Fruit fly (Drosophila melanogaster) whole organism, embryonic: Measurements from ENCODE around the gene Lrch.
A peak's percentile ranks its signal among the peaks of the same experiment; 100 is the strongest.

Experiments used
- Atf6 ChIP-seq: fragments of 200-800 bp; sonication (Bioruptor generic); IDR thresholded peaks from 2 replicates; pipeline ENCODE4 v1.3.6; 2022; ENCODE audit warnings: missing biosample characterization, missing genetic modification characterization
- Awh ChIP-seq: fragments of 200-800 bp; sonication (Bioruptor generic); IDR thresholded peaks from 2 replicates; pipeline ENCODE4, ENCODE4 v1.3.6; 2022; ENCODE audit warnings: missing biosample characterization, missing genetic modification characterization
- Bdp1 ChIP-seq: fragments of 200-800 bp; sonication (Bioruptor generic); optimal IDR thresholded peaks from 3 replicates; lab custom pipeline; 2016; ENCODE audit warnings: missing biosample characterization, missing genetic modification characterization
- CG11723 ChIP-seq: fragments of 200-800 bp; sonication (Bioruptor generic); optimal IDR thresholded peaks from 2 replicates; lab custom pipeline; 2017; ENCODE audit warnings: missing biosample characterization, mild to moderate bottlenecking, missing genetic modification characterization
- CG12071 ChIP-seq: fragments of 200-800 bp; sonication (Bioruptor generic); optimal IDR thresholded peaks from 3 replicates; lab custom pipeline; 2018; ENCODE audit warnings: missing biosample characterization, mild to moderate bottlenecking, missing genetic modification characterization
- CG1233 ChIP-seq: fragments of 200-800 bp; sonication (Bioruptor generic); optimal IDR thresholded peaks from 4 replicates; lab custom pipeline; 2018; ENCODE audit warnings: missing biosample characterization, mild to moderate bottlenecking, missing genetic modification characterization
- CG1603 ChIP-seq: fragments of 200-800 bp; sonication (Bioruptor generic); optimal IDR thresholded peaks from 2 replicates; lab custom pipeline; 2019; ENCODE audit warnings: missing biosample characterization, mild to moderate bottlenecking, missing genetic modification characterization, moderate library complexity
- CG17385 ChIP-seq: fragments of 200-800 bp; sonication (Bioruptor generic); optimal IDR thresholded peaks from 3 replicates; lab custom pipeline; 2018; ENCODE audit warnings: missing biosample characterization, mild to moderate bottlenecking, missing genetic modification characterization
- CG17612 ChIP-seq: fragments of 200-800 bp; sonication (Bioruptor generic); IDR thresholded peaks from 2 replicates; pipeline ENCODE4 v1.3.6; 2022; ENCODE audit warnings: missing biosample characterization, missing genetic modification characterization
- CG17829 ChIP-seq: fragments of 200-800 bp; optimal IDR thresholded peaks from 2 replicates; lab custom pipeline; 2019; ENCODE audit warnings: missing biosample characterization, mild to moderate bottlenecking, missing genetic modification characterization, moderate library complexity
- CG2120 ChIP-seq: fragments of 200-800 bp; sonication (Bioruptor generic); optimal IDR thresholded peaks from 3 replicates; lab custom pipeline; 2016; ENCODE audit warnings: missing biosample characterization, missing genetic modification characterization
- CG2712 ChIP-seq: fragments of 200-800 bp; optimal IDR thresholded peaks from 3 replicates; lab custom pipeline; 2019; ENCODE audit warnings: missing biosample characterization, mild to moderate bottlenecking, missing genetic modification characterization, moderate library complexity
- CG31224 ChIP-seq: fragments of 200-800 bp; sonication (Bioruptor generic); IDR thresholded peaks from 2 replicates; pipeline ENCODE4 v1.3.6; 2022; ENCODE audit warnings: missing biosample characterization, missing genetic modification characterization
- CG31388 ChIP-seq: fragments of 200-800 bp; sonication (Bioruptor generic); optimal IDR thresholded peaks from 2 replicates; lab custom pipeline; 2016; ENCODE audit warnings: missing biosample characterization, missing genetic modification characterization
- CG34224 ChIP-seq: fragments of 200-800 bp; sonication (Bioruptor generic); IDR thresholded peaks from 3 replicates; pipeline ENCODE4 v1.3.6; 2022; ENCODE audit warnings: missing biosample characterization, missing genetic modification characterization; ENCODE audit not compliant: partially characterized antibody
- CG4617 ChIP-seq: fragments of 200-800 bp; sonication (Bioruptor generic); optimal IDR thresholded peaks from 3 replicates; lab custom pipeline; 2016; ENCODE audit warnings: missing biosample characterization, missing genetic modification characterization, borderline replicate concordance
- CG4730 ChIP-seq: fragments of 200-800 bp; sonication (Bioruptor generic); IDR thresholded peaks from 2 replicates; pipeline ENCODE4 v1.3.6; 2022; ENCODE audit warnings: missing biosample characterization, missing genetic modification characterization
- CG6175 ChIP-seq: fragments of 200-800 bp; sonication (Bioruptor generic); IDR thresholded peaks from 3 replicates; pipeline ENCODE4 v1.3.6; 2022; ENCODE audit warnings: missing biosample characterization, missing genetic modification characterization
- CG6654 ChIP-seq: fragments of 200-800 bp; sonication (Bioruptor generic); optimal IDR thresholded peaks from 2 replicates; lab custom pipeline; 2017; ENCODE audit warnings: missing biosample characterization, mild to moderate bottlenecking, missing genetic modification characterization
- CG7271 ChIP-seq: fragments of 200-800 bp; sonication (Bioruptor generic); optimal IDR thresholded peaks from 2 replicates; lab custom pipeline; 2018; ENCODE audit warnings: missing biosample characterization, mild to moderate bottlenecking, missing genetic modification characterization, moderate library complexity
- CG8924 ChIP-seq: fragments of 200-800 bp; optimal IDR thresholded peaks from 3 replicates; lab custom pipeline; 2019; ENCODE audit warnings: missing biosample characterization, mild to moderate bottlenecking, missing genetic modification characterization, moderate library complexity
- CTCF ChIP-seq: fragments of 200-800 bp; sonication (Bioruptor generic); optimal IDR thresholded peaks from 2 replicates; lab custom pipeline; 2017; ENCODE audit warnings: missing biosample characterization, mild to moderate bottlenecking, missing genetic modification characterization, moderate library complexity
- D ChIP-seq, 2 experiments: fragments of 200-800 bp in 1 of 2; fragments of >200 bp in 1 of 2; sonication (Bioruptor generic) in 1 of 2; optimal IDR thresholded peaks; 2 replicates in 1 of 2; 3 replicates in 1 of 2; lab custom pipeline; 2017; ENCODE audit warnings: mild to moderate bottlenecking in 1 of 2, missing biosample characterization in 1 of 2, missing genetic modification characterization in 1 of 2, missing genetic modification reagents in 1 of 2
- D19B ChIP-seq: fragments of 200-800 bp; sonication (Bioruptor generic); optimal IDR thresholded peaks from 2 replicates; lab custom pipeline; 2017; ENCODE audit warnings: missing biosample characterization, mild to moderate bottlenecking, missing genetic modification characterization
- Doc2 ChIP-seq: fragments of 200-800 bp; sonication (Bioruptor generic); IDR thresholded peaks from 2 replicates; pipeline ENCODE4 v1.3.6; 2022; ENCODE audit warnings: missing biosample characterization, missing genetic modification characterization
- H15 ChIP-seq: fragments of 200-800 bp; sonication (Bioruptor generic); IDR thresholded peaks from 3 replicates; pipeline ENCODE4 v1.3.6; 2022; ENCODE audit warnings: missing biosample characterization, missing genetic modification characterization
- HLHmδ ChIP-seq: fragments of 200-800 bp; sonication (Bioruptor generic); optimal IDR thresholded peaks from 2 replicates; lab custom pipeline; 2018; ENCODE audit warnings: missing biosample characterization, mild to moderate bottlenecking, missing genetic modification characterization, moderate library complexity
- HmgD ChIP-seq: fragments of 200-800 bp; sonication (Bioruptor generic); optimal IDR thresholded peaks from 3 replicates; lab custom pipeline; 2016; ENCODE audit warnings: missing biosample characterization, missing genetic modification characterization
- Hsf ChIP-seq: fragments of 200-800 bp; sonication (Bioruptor generic); optimal IDR thresholded peaks from 3 replicates; lab custom pipeline; 2016; ENCODE audit warnings: missing biosample characterization, missing genetic modification characterization
- Ssrp ChIP-seq: fragments of 200-800 bp; sonication (Bioruptor generic); optimal IDR thresholded peaks from 2 replicates; lab custom pipeline; 2018; ENCODE audit warnings: missing biosample characterization, mild to moderate bottlenecking, missing genetic modification characterization, moderate library complexity
- ato ChIP-seq: fragments of 200-800 bp; sonication (Bioruptor generic); IDR thresholded peaks from 2 replicates; pipeline ENCODE4 v1.3.6; 2022; ENCODE audit warnings: missing biosample characterization, missing genetic modification characterization; ENCODE audit not compliant: partially characterized antibody
- bcd ChIP-seq: fragments of 200-800 bp; sonication (Bioruptor generic); optimal IDR thresholded peaks from 2 replicates; lab custom pipeline; 2017; ENCODE audit warnings: missing biosample characterization, mild to moderate bottlenecking, missing genetic modification characterization
- cg ChIP-seq: fragments of 200-800 bp; sonication (Bioruptor generic); optimal IDR thresholded peaks from 3 replicates; lab custom pipeline; 2019; ENCODE audit warnings: missing biosample characterization, mild to moderate bottlenecking, missing genetic modification characterization, moderate library complexity
- ci ChIP-seq: fragments of 200-800 bp; sonication (Bioruptor generic); IDR thresholded peaks from 3 replicates; pipeline ENCODE4 v1.3.6; 2022; ENCODE audit warnings: missing biosample characterization, missing genetic modification characterization
- exex ChIP-seq: fragments of 200-800 bp; sonication (Bioruptor generic); optimal IDR thresholded peaks from 4 replicates; lab custom pipeline; 2018; ENCODE audit warnings: missing biosample characterization, mild to moderate bottlenecking, missing genetic modification characterization, moderate library complexity
- fd3F ChIP-seq: fragments of 200-800 bp; sonication (Bioruptor generic); optimal IDR thresholded peaks from 2 replicates; lab custom pipeline; 2018; ENCODE audit warnings: missing biosample characterization, mild to moderate bottlenecking, missing genetic modification characterization, moderate library complexity
- hbn ChIP-seq: fragments of 200-800 bp; sonication (Bioruptor generic); IDR thresholded peaks from 2 replicates; pipeline ENCODE4 v1.3.6; 2022; ENCODE audit warnings: missing biosample characterization, missing genetic modification characterization; ENCODE audit not compliant: partially characterized antibody
- jing ChIP-seq: fragments of 200-800 bp; sonication (Bioruptor generic); optimal IDR thresholded peaks from 2 replicates; lab custom pipeline; 2018; ENCODE audit warnings: missing biosample characterization, mild to moderate bottlenecking, missing genetic modification characterization
- ken ChIP-seq: fragments of 200-800 bp; sonication (Bioruptor generic); IDR thresholded peaks from 3 replicates; pipeline ENCODE4 v1.3.6; 2022; ENCODE audit warnings: missing biosample characterization, missing genetic modification characterization
- kni ChIP-seq: fragments of 200-800 bp; sonication (Bioruptor generic); optimal IDR thresholded peaks from 3 replicates; lab custom pipeline; 2017; ENCODE audit warnings: mild to moderate bottlenecking, missing biosample characterization, missing genetic modification reagents, missing genetic modification characterization
- knrl ChIP-seq: fragments of 200-800 bp; sonication (Bioruptor generic); IDR thresholded peaks from 3 replicates; pipeline ENCODE4 v1.3.6; 2022; ENCODE audit warnings: missing biosample characterization, missing genetic modification characterization; ENCODE audit not compliant: partially characterized antibody
- lov ChIP-seq, 2 experiments: fragments of 200-800 bp in 1 of 2; fragments of >200 bp in 1 of 2; sonication (Bioruptor generic) in 1 of 2; IDR thresholded peaks in 1 of 2; optimal IDR thresholded peaks in 1 of 2; 2 replicates in 1 of 2; 3 replicates in 1 of 2; pipeline versions ENCODE4 v1.3.6 to Lab custom; 2017 to 2022; ENCODE audit warnings: missing biosample characterization in 1 of 2, missing genetic modification characterization in 1 of 2
- maf-S ChIP-seq: fragments of 200-800 bp; sonication (Bioruptor generic); optimal IDR thresholded peaks from 2 replicates; lab custom pipeline; 2016; ENCODE audit warnings: missing biosample characterization, missing genetic modification characterization
- nerfin-2 ChIP-seq: fragments of 200-800 bp; sonication (Bioruptor generic); IDR thresholded peaks from 2 replicates; pipeline ENCODE4 v1.3.6; 2022; ENCODE audit warnings: missing biosample characterization, missing genetic modification characterization; ENCODE audit not compliant: partially characterized antibody
- otp ChIP-seq: fragments of 200-800 bp; sonication (Bioruptor generic); IDR thresholded peaks from 3 replicates; pipeline ENCODE4, ENCODE4 v1.3.6; 2022; ENCODE audit warnings: missing biosample characterization, missing genetic modification characterization
- pan ChIP-seq, 4 experiments: fragments of >200 bp in 3 of 4; fragments of 200-800 bp in 1 of 4; sonication (Bioruptor generic) in 1 of 4; optimal IDR thresholded peaks in 3 of 4; IDR thresholded peaks in 1 of 4; 2 replicates each; pipeline versions ENCODE4 v1.3.6 to Lab custom; 2017 to 2022; ENCODE audit warnings: missing biosample characterization in 2 of 4, missing genetic modification characterization in 2 of 4, mixed read lengths in 1 of 4
- pfk ChIP-seq: fragments of 200-800 bp; sonication (Bioruptor generic); optimal IDR thresholded peaks from 2 replicates; lab custom pipeline; 2018; ENCODE audit warnings: missing biosample characterization, mild to moderate bottlenecking, missing genetic modification characterization, moderate library complexity
- prd ChIP-seq, 3 experiments: fragments of >200 bp in 2 of 3; fragments of 200-800 bp in 1 of 3; sonication (Bioruptor generic) in 1 of 3; optimal IDR thresholded peaks in 2 of 3; IDR thresholded peaks in 1 of 3; 2 replicates in 2 of 3; 3 replicates in 1 of 3; pipeline versions ENCODE4 v1.3.6 to Lab custom; 2017 to 2022; ENCODE audit warnings: missing biosample characterization in 1 of 3, missing genetic modification characterization in 1 of 3
- tap ChIP-seq: fragments of 200-800 bp; optimal IDR thresholded peaks from 3 replicates; lab custom pipeline; 2019; ENCODE audit warnings: missing biosample characterization, mild to moderate bottlenecking, missing genetic modification characterization, moderate library complexity
- tup ChIP-seq: fragments of 200-800 bp; sonication (Bioruptor generic); optimal IDR thresholded peaks from 2 replicates; lab custom pipeline; 2016; ENCODE audit warnings: missing biosample characterization, mild to moderate bottlenecking, missing genetic modification characterization, moderate library complexity

Gene Lrch

DNA sequence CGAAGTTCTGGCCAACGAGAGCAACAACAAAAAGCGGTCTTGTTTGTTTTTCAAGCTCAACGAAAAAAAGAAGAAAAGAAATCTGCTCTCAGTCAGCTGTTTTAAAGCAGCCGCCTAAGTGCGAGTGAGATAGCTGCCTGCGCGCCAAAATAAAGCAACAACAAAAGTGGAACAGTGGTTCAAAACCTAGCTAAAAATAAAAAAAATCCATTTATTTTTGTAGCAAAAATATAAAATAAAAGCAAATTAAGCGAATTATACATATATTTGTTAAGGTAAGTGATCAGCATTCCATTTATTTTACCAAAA is 1.3 kb upstream of the Lrch start (continued):
- TF ChIP-seq CG1603 (tag; lab: Kevin White, UChicago) = no peak
- TF ChIP-seq Ssrp (tag; lab: Kevin White, UChicago) = no peak
- no peak for TF ChIP-seq maf-S (GFP tag; lab: Kevin White, UChicago)
- no peak for TF ChIP-seq CG2712 (tag; lab: Kevin White, UChicago)
- peak; percentile 4 for TF ChIP-seq bcd (GFP tag; lab: Kevin White, UChicago)
- TF ChIP-seq CG7271 (tag; lab: Kevin White, UChicago) = no peak
- TF ChIP-seq ken (GFP tag; lab: Robert Waterston, UW) = no peak
- no peak for TF ChIP-seq otp
- no peak for TF ChIP-seq Hsf
- TF ChIP-seq Doc2 (GFP tag; lab: Robert Waterston, UW) = no peak
- TF ChIP-seq hbn (GFP tag; lab: Robert Waterston, UW) = no peak
- no peak for TF ChIP-seq Awh (GFP tag; lab: Robert Waterston, UW)
- TF ChIP-seq HLHmδ = no peak
- no peak for TF ChIP-seq D19B
- no peak for TF ChIP-seq CG11723 (GFP tag; lab: Kevin White, UChicago)
- no peak for TF ChIP-seq pan (optimal IDR thresholded peaks at IDR 0.05; lab: Kevin White, UChicago)
- peak in 1 of 2 experiments; percentile 33 for TF ChIP-seq pan (GFP tag; optimal IDR thresholded peaks at IDR 0.05 in 1 of 2, IDR thresholded peaks at IDR 0.05 in 1 of 2)
- no peak for TF ChIP-seq prd (optimal IDR thresholded peaks at IDR 0.05; lab: Kevin White, UChicago)
- no peak for TF ChIP-seq prd (GFP tag; IDR thresholded peaks at IDR 0.05; lab: Robert Waterston, UW)
- TF ChIP-seq fd3F (GFP tag; lab: Kevin White, UChicago) = no peak
- TF ChIP-seq ci (GFP tag; lab: Robert Waterston, UW) = no peak; the same call in 2 of the 3 replicates
- no peak for TF ChIP-seq CG4617 (GFP tag; lab: Kevin White, UChicago)
- no peak for TF ChIP-seq CTCF (GFP tag; lab: Kevin White, UChicago)
- TF ChIP-seq nerfin-2 (GFP tag; lab: Robert Waterston, UW) = no peak
- no peak for TF ChIP-seq tup
- no peak for TF ChIP-seq CG6654 (GFP tag; lab: Kevin White, UChicago)
- no peak for TF ChIP-seq CG17612
- TF ChIP-seq cg = no peak
- no peak for TF ChIP-seq H15 (GFP tag; lab: Robert Waterston, UW)
- TF ChIP-seq Bdp1 (GFP tag; lab: Kevin White, UChicago) = no peak
- no peak for TF ChIP-seq CG4730 (GFP tag; lab: Robert Waterston, UW)
- TF ChIP-seq CG8924 (tag; lab: Kevin White, UChicago) = no peak
- TF ChIP-seq ato (GFP tag; lab: Robert Waterston, UW) = no peak
- TF ChIP-seq pfk = no peak
- no peak for TF ChIP-seq jing
- TF ChIP-seq knrl = no peak
- TF ChIP-seq Atf6 (GFP tag; lab: Robert Waterston, UW) = no peak
- TF ChIP-seq lov (optimal IDR thresholded peaks at IDR 0.05; lab: Kevin White, UChicago) = no peak
- no peak for TF ChIP-seq lov (GFP tag; IDR thresholded peaks at IDR 0.05; lab: Robert Waterston, UW)
- TF ChIP-seq CG6175 (GFP tag; lab: Robert Waterston, UW) = no peak
- TF ChIP-seq CG17385 = peak; percentile 51
- TF ChIP-seq D (optimal IDR thresholded peaks at IDR 0.05; lab: Kevin White, UChicago) = no peak
- no peak for TF ChIP-seq D (GFP tag; optimal IDR thresholded peaks at IDR 0.05; lab: Kevin White, UChicago)
- no peak for TF ChIP-seq HmgD (GFP tag; lab: Kevin White, UChicago)
- no peak for TF ChIP-seq CG1233 (GFP tag; lab: Kevin White, UChicago)
- no peak for TF ChIP-seq kni (GFP tag; lab: Kevin White, UChicago)
- no peak for TF ChIP-seq CG31224 (GFP tag; lab: Robert Waterston, UW)
- no peak for TF ChIP-seq tap (tag; lab: Kevin White, UChicago)
- TF ChIP-seq CG12071 = no peak
- TF ChIP-seq exex (tag; lab: Kevin White, UChicago) = no peak
- no peak for TF ChIP-seq CG31388
- TF ChIP-seq CG17829 (tag; lab: Kevin White, UChicago) = peak; percentile 15
- TF ChIP-seq CG34224 (GFP tag; lab: Robert Waterston, UW) = no peak
- peak; percentile 19 for TF ChIP-seq CG2120
